Worm (Caenorhabditis elegans) whole organism, L2 larva: Measurements from ENCODE around the gene cutc-1.

Experiments
- C34F6.9 ChIP-seq: fragments of 150-350 bp; optimal IDR thresholded peaks from 2 replicates; lab custom pipeline; 2014; ENCODE audit warnings: missing biosample characterization, missing genetic modification characterization
- F13H6.1 ChIP-seq: sonication (generic microtip); optimal IDR thresholded peaks from 2 replicates; lab custom pipeline; 2016; ENCODE audit warnings: missing genetic modification characterization, missing compliant biosample characterization
- ZK546.5 ChIP-seq: sonication (generic microtip); optimal IDR thresholded peaks from 2 replicates; lab custom pipeline; 2017; ENCODE audit warnings: missing biosample characterization, missing genetic modification characterization
- alr-1 ChIP-seq: fragments of 150-350 bp; optimal IDR thresholded peaks from 2 replicates; lab custom pipeline; 2014; ENCODE audit warnings: missing biosample characterization, missing genetic modification characterization
- blmp-1 ChIP-seq: sonication (generic microtip); optimal IDR thresholded peaks from 2 replicates; lab custom pipeline; 2017; ENCODE audit warnings: missing genetic modification characterization, mild to moderate bottlenecking, missing compliant biosample characterization, antibody characterized with exemption, moderate library complexity; ENCODE audit not compliant: insufficient read depth
- ceh-82 ChIP-seq: fragments of 150-350 bp; optimal IDR thresholded peaks from 2 replicates; lab custom pipeline; 2014; ENCODE audit warnings: missing biosample characterization, missing genetic modification characterization
- crh-2 ChIP-seq: sonication (generic microtip); optimal IDR thresholded peaks from 2 replicates; lab custom pipeline; 2017; ENCODE audit warnings: missing biosample characterization, missing genetic modification characterization
- egl-27 ChIP-seq: sonication (generic microtip); optimal IDR thresholded peaks from 3 replicates; lab custom pipeline; 2017; ENCODE audit warnings: missing biosample characterization, missing genetic modification reagents, missing genetic modification characterization
- elt-1 ChIP-seq: fragments of 150-350 bp; optimal IDR thresholded peaks from 2 replicates; lab custom pipeline; 2014; ENCODE audit warnings: missing biosample characterization, missing genetic modification characterization
- fos-1 ChIP-seq: fragments of 150-350 bp; optimal IDR thresholded peaks from 2 replicates; lab custom pipeline; 2014; ENCODE audit warnings: missing biosample characterization, missing genetic modification characterization
- gmeb-1 ChIP-seq: fragments of 150-350 bp; optimal IDR thresholded peaks from 2 replicates; lab custom pipeline; 2014; ENCODE audit warnings: missing biosample characterization, missing genetic modification characterization
- lin-13 ChIP-seq: fragments of 150-350 bp; optimal IDR thresholded peaks from 2 replicates; lab custom pipeline; 2014; ENCODE audit warnings: missing biosample characterization, missing genetic modification reagents, missing genetic modification characterization
- lin-39 ChIP-seq: fragments of 150-350 bp; optimal IDR thresholded peaks from 2 replicates; lab custom pipeline; 2014; ENCODE audit warnings: missing biosample characterization, missing genetic modification reagents, missing genetic modification characterization
- lsy-2 ChIP-seq, 2 experiments: fragments of 150-350 bp in 1 of 2; sonication (generic microtip) in 1 of 2; optimal IDR thresholded peaks; 2 replicates each; lab custom pipeline; 2014 to 2017; ENCODE audit warnings: missing biosample characterization in 2 of 2, missing genetic modification characterization in 2 of 2
- mbf-1 ChIP-seq: sonication (generic microtip); optimal IDR thresholded peaks from 2 replicates; lab custom pipeline; 2017; ENCODE audit warnings: missing biosample characterization, missing genetic modification characterization
- mdl-1 ChIP-seq, 2 experiments: fragments of 150-350 bp in 1 of 2; sonication (generic microtip) in 1 of 2; optimal IDR thresholded peaks; 2 replicates each; lab custom pipeline; 2017; ENCODE audit warnings: missing biosample characterization in 2 of 2, missing genetic modification characterization in 2 of 2
- nhr-12 ChIP-seq: fragments of 150-350 bp; optimal IDR thresholded peaks from 2 replicates; lab custom pipeline; 2014; ENCODE audit warnings: missing biosample characterization, missing genetic modification characterization
- nhr-129 ChIP-seq: fragments of 150-350 bp; optimal IDR thresholded peaks from 2 replicates; lab custom pipeline; 2014; ENCODE audit warnings: missing biosample characterization, missing genetic modification characterization
- skn-1 ChIP-seq: sonication (generic microtip); optimal IDR thresholded peaks from 2 replicates; lab custom pipeline; 2017; ENCODE audit warnings: missing biosample characterization, missing genetic modification characterization
- sma-9 ChIP-seq, 2 experiments: fragments of 150-350 bp in 1 of 2; sonication (generic microtip) in 1 of 2; optimal IDR thresholded peaks; 2 replicates each; lab custom pipeline; 2014 to 2016; ENCODE audit warnings: missing genetic modification characterization in 2 of 2, mild to moderate bottlenecking in 1 of 2, missing biosample characterization in 1 of 2, missing compliant biosample characterization in 1 of 2, missing genetic modification reagents in 1 of 2, moderate library complexity in 1 of 2
- unc-39 ChIP-seq: fragments of 150-350 bp; optimal IDR thresholded peaks from 2 replicates; lab custom pipeline; 2014; ENCODE audit warnings: missing biosample characterization, missing genetic modification characterization
- unc-55 ChIP-seq: fragments of 150-350 bp; sonication (generic microtip); optimal IDR thresholded peaks from 3 replicates; lab custom pipeline; 2014; ENCODE audit warnings: missing biosample characterization, missing genetic modification reagents, missing genetic modification characterization
- ztf-4 ChIP-seq: fragments of 150-350 bp; optimal IDR thresholded peaks from 2 replicates; lab custom pipeline; 2014; ENCODE audit warnings: missing biosample characterization, missing genetic modification characterization

The cutc-1 gene

ce11 chrIII:8405449-8405962, 2.1 kb upstream of the cutc-1 start, which contains the start of the genes ubxn-4 and cyy-1:
Gene ubxn-4 (minus strand): TSS chrIII:8405562.
Gene cyy-1 (plus strand): TSS chrIII:8405874.
- TF ChIP-seq lsy-2 (tag; optimal IDR thresholded peaks at IDR 0.05; lab: Kevin White, UChicago): peak in 1 of 2 experiments; percentile 11
- no peak for TF ChIP-seq F13H6.1
- peak; percentile 38 for TF ChIP-seq unc-55 (GFP tag; lab: Kevin White, UChicago)

ce11 chrIII:8402633-8403032, 774 bp downstream of the cutc-1 start:
- TF ChIP-seq nhr-12 (tag; lab: Kevin White, UChicago) (no peak), ceh-82 (tag; lab: Kevin White, UChicago) (no peak), ztf-4 (no peak), blmp-1 (tag; lab: Kevin White, UChicago) (no peak), gmeb-1 (tag; lab: Kevin White, UChicago) (no peak), fos-1 (tag; lab: Kevin White, UChicago) (no peak), mbf-1 (tag; lab: Kevin White, UChicago) (no peak), egl-27 (tag; lab: Kevin White, UChicago) (no peak), unc-39 (tag; lab: Kevin White, UChicago) (no peak), ZK546.5 (no peak), C34F6.9 (no peak), elt-1 (no peak)

ce11 chrIII:8401887-8402286, 1.5 kb downstream of the cutc-1 start, which contains the start of gene lap-1:
Gene lap-1 (minus strand): TSS chrIII:8401928.
- peak; percentile 40 for TF ChIP-seq skn-1
- TF ChIP-seq mdl-1 (tag; optimal IDR thresholded peaks at IDR 0.05; lab: Kevin White, UChicago): no peak
- TF ChIP-seq fos-1 (tag; lab: Kevin White, UChicago): peak; percentile 63

ce11 chrIII:8400478-8400877, 2.9 kb downstream of the cutc-1 start:
- TF ChIP-seq nhr-129 (tag; lab: Kevin White, UChicago) (peak; percentile 87), F13H6.1 (peak; percentile 28), lsy-2 (tag; optimal IDR thresholded peaks at IDR 0.05; lab: Kevin White, UChicago) (no peak), alr-1 (no peak), sma-9 (GFP tag; optimal IDR thresholded peaks at IDR 0.05; lab: Kevin White, UChicago) (peak; percentile 94), sma-9 (tag; optimal IDR thresholded peaks at IDR 0.05; lab: Kevin White, UChicago) (no peak), crh-2 (tag; lab: Kevin White, UChicago) (peak; percentile 60), gmeb-1 (tag; lab: Kevin White, UChicago) (peak; percentile 43), ceh-82 (tag; lab: Kevin White, UChicago) (no peak), skn-1 (peak; percentile 62), fos-1 (tag; lab: Kevin White, UChicago) (peak; percentile 90), mdl-1 (tag; optimal IDR thresholded peaks at IDR 0.05; lab: Kevin White, UChicago) (peak in 1 of 2 experiments; percentile 1)

- TF ChIP-seq lin-39 (tag; lab: Kevin White, UChicago) (no peak), lin-13 (GFP tag; lab: Kevin White, UChicago) (no peak)
- TF ChIP-seq, all 48 proteins: peak for 0
Measured at ce11 chrIII:8398411-8398810, 5.0 kb downstream of the cutc-1 start, which contains the start of gene ZK353.2. Gene ZK353.2 (plus strand): TSS chrIII:8398711.

ce11 chrIII:8395685-8396084, 7.7 kb downstream of the cutc-1 start, which contains the start of gene ZK353.3:
Gene ZK353.3 (plus strand): TSS chrIII:8395985.
- TF ChIP-seq skn-1 (no peak), lin-39 (tag; lab: Kevin White, UChicago) (no peak), ztf-4 (no peak), nhr-12 (tag; lab: Kevin White, UChicago) (no peak)

ce11 chrIII:8394374-8395302, 8.8 kb downstream of the cutc-1 start, which contains the start of gene ZK353.10:
Gene ZK353.10 (minus strand): TSS chrIII:8394424.
- TF ChIP-seq lsy-2 (tag; optimal IDR thresholded peaks at IDR 0.05; lab: Kevin White, UChicago): peak in 1 of 2 experiments; percentile 45
- TF ChIP-seq unc-55 (GFP tag; lab: Kevin White, UChicago): peak; percentile 73
- TF ChIP-seq mdl-1 (tag; optimal IDR thresholded peaks at IDR 0.05; lab: Kevin White, UChicago): no peak
- TF ChIP-seq C34F6.9: peak; percentile 20
- TF ChIP-seq, all 48 proteins: peak for 3
